Worm (Caenorhabditis elegans): ENCODE measurements around the gene T22B7.7.

Gene T22B7.7

ce11 chrX:5605049-5605448 lies 48.8 kb downstream of the T22B7.7 start:
- TF ChIP-seq him-1 (tag; optimal IDR thresholded peaks at IDR 0.05) (no peak), dao-5 (tag; optimal IDR thresholded peaks at IDR 0.05) (no peak), W03F9.2 (tag; optimal IDR thresholded peaks at IDR 0.05) (no peak)

- TF ChIP-seq dao-5 (tag; optimal IDR thresholded peaks at IDR 0.05) (no peak), W03F9.2 (tag; optimal IDR thresholded peaks at IDR 0.05) (no peak), him-1 (tag; optimal IDR thresholded peaks at IDR 0.05) (no peak)
Measured at ce11 chrX:5603338-5603816, 50.5 kb downstream of the T22B7.7 start, which contains the start of gene F14D12.1. Gene F14D12.1 (plus strand): TSS chrX:5603766.
